Fruit fly (Drosophila melanogaster) whole organism, embryonic: Measurements from ENCODE around the gene CG46460.

Experiments
- CG14441 ChIP-seq: fragments of 200-800 bp; sonication (Bioruptor generic); IDR thresholded peaks from 2 replicates; pipeline ENCODE4 v1.3.6; 2022; ENCODE audit warnings: missing biosample characterization, missing genetic modification characterization
- CG8388 ChIP-seq: fragments of 200-800 bp; sonication (Bioruptor generic); optimal IDR thresholded peaks from 2 replicates; lab custom pipeline; 2019; ENCODE audit warnings: missing biosample characterization, mild to moderate bottlenecking, missing genetic modification characterization, moderate library complexity
- mirr ChIP-seq: fragments of 200-800 bp; sonication (Bioruptor generic); optimal IDR thresholded peaks from 3 replicates; lab custom pipeline; 2018; ENCODE audit warnings: missing biosample characterization, mild to moderate bottlenecking, missing genetic modification characterization
- tio ChIP-seq: fragments of 200-800 bp; sonication (Bioruptor generic); optimal IDR thresholded peaks from 2 replicates; lab custom pipeline; 2017; ENCODE audit warnings: missing biosample characterization, missing genetic modification characterization, inconsistent platforms
- z ChIP-seq: fragments of 200-800 bp; sonication (Bioruptor generic); IDR thresholded peaks from 3 replicates; pipeline ENCODE4 v1.3.6; 2022; ENCODE audit warnings: missing biosample characterization, missing genetic modification characterization

- no peak for TF ChIP-seq CG14441 (GFP tag; lab: Robert Waterston, UW)
- no peak for TF ChIP-seq tio (GFP tag; lab: Kevin White, UChicago)
- no peak for TF ChIP-seq mirr (GFP tag; lab: Kevin White, UChicago)
- no peak for TF ChIP-seq CG8388
- TF ChIP-seq z (GFP tag; lab: Robert Waterston, UW), result no peak
These were observed 15.7 kb downstream of the CG46460 start, which contains the start of gene Cpr64Ab for dm6 chr3L:4211440-4211839.
